Worm (Caenorhabditis elegans) whole organism, mixed stage, embryonic: ENCODE results near the gene F16H6.7.

Experiments
- M03D4.4 ChIP-seq: sonication (generic microtip); optimal IDR thresholded peaks from 2 replicates; lab custom pipeline; 2017; ENCODE audit warnings: mild to moderate bottlenecking, missing genetic modification characterization, missing compliant biosample characterization
- bed-3 ChIP-seq: fragments of 200-800 bp; sonication (Bioruptor generic); optimal IDR thresholded peaks from 3 replicates; lab custom pipeline; 2018; ENCODE audit warnings: mild to moderate bottlenecking, missing genetic modification characterization, moderate library complexity, missing compliant biosample characterization
- ceh-39 ChIP-seq: fragments of 150-350 bp; optimal IDR thresholded peaks from 2 replicates; lab custom pipeline; 2014; ENCODE audit warnings: missing biosample characterization, missing genetic modification characterization
- ceh-43 ChIP-seq: fragments of 200-800 bp; sonication (Bioruptor generic); optimal IDR thresholded peaks from 2 replicates; lab custom pipeline; 2018; ENCODE audit warnings: mild to moderate bottlenecking, missing genetic modification characterization, moderate library complexity, missing compliant biosample characterization
- ceh-83 ChIP-seq: fragments of 200-800 bp; sonication (Bioruptor generic); optimal IDR thresholded peaks from 2 replicates; lab custom pipeline; 2018; ENCODE audit warnings: mild to moderate bottlenecking, missing genetic modification characterization, missing compliant biosample characterization
- cnd-1 ChIP-seq: fragments of 200-800 bp; sonication (Bioruptor generic); optimal IDR thresholded peaks from 2 replicates; lab custom pipeline; 2018; ENCODE audit warnings: mild to moderate bottlenecking, missing genetic modification characterization, missing compliant biosample characterization
- drap-1 ChIP-seq: fragments of 200-800 bp; sonication (Bioruptor generic); optimal IDR thresholded peaks from 3 replicates; lab custom pipeline; 2018; ENCODE audit warnings: mild to moderate bottlenecking, missing genetic modification characterization, missing compliant biosample characterization
- elt-1 ChIP-seq: sonication (generic microtip); optimal IDR thresholded peaks from 2 replicates; lab custom pipeline; 2017; ENCODE audit warnings: missing genetic modification characterization, mild to moderate bottlenecking, missing compliant biosample characterization, antibody characterized with exemption, moderate library complexity, borderline replicate concordance; ENCODE audit not compliant: insufficient read depth
- elt-3 ChIP-seq: fragments of 150-350 bp; optimal IDR thresholded peaks from 2 replicates; lab custom pipeline; 2014; ENCODE audit warnings: missing biosample characterization, missing genetic modification characterization
- flh-1 ChIP-seq: fragments of 200-800 bp; sonication (Bioruptor generic); optimal IDR thresholded peaks from 2 replicates; lab custom pipeline; 2018; ENCODE audit warnings: mild to moderate bottlenecking, missing genetic modification characterization, moderate library complexity, missing compliant biosample characterization
- hlh-1 ChIP-seq: fragments of 150-350 bp; optimal IDR thresholded peaks from 2 replicates; lab custom pipeline; 2014; ENCODE audit warnings: missing biosample characterization, missing genetic modification reagents, missing genetic modification characterization
- lin-13 ChIP-seq: fragments of 150-350 bp; optimal IDR thresholded peaks from 2 replicates; lab custom pipeline; 2014; ENCODE audit warnings: missing biosample characterization, missing genetic modification characterization
- lin-32 ChIP-seq: fragments of 200-800 bp; sonication (Bioruptor generic); optimal IDR thresholded peaks from 2 replicates; lab custom pipeline; 2018; ENCODE audit warnings: mild to moderate bottlenecking, missing genetic modification characterization, missing compliant biosample characterization
- lsy-2 ChIP-seq: fragments of 150-350 bp; optimal IDR thresholded peaks from 2 replicates; lab custom pipeline; 2014; ENCODE audit warnings: missing biosample characterization, missing genetic modification characterization
- mab-5 ChIP-seq: fragments of 150-350 bp; optimal IDR thresholded peaks from 2 replicates; lab custom pipeline; 2014; ENCODE audit warnings: missing biosample characterization, missing genetic modification characterization
- mep-1 ChIP-seq: fragments of 150-350 bp; optimal IDR thresholded peaks from 2 replicates; lab custom pipeline; 2017; ENCODE audit warnings: missing biosample characterization, missing genetic modification reagents, missing genetic modification characterization, inconsistent platforms
- nhr-12 ChIP-seq: fragments of 150-350 bp; optimal IDR thresholded peaks from 2 replicates; lab custom pipeline; 2014; ENCODE audit warnings: missing biosample characterization, missing genetic modification characterization
- nhr-237 ChIP-seq: fragments of 150-350 bp; optimal IDR thresholded peaks from 2 replicates; lab custom pipeline; 2014; ENCODE audit warnings: missing biosample characterization, missing genetic modification characterization
- nhr-28 ChIP-seq: fragments of 150-350 bp; optimal IDR thresholded peaks from 2 replicates; lab custom pipeline; 2014; ENCODE audit warnings: missing biosample characterization, missing genetic modification characterization
- nhr-76 ChIP-seq: sonication (generic microtip); optimal IDR thresholded peaks from 2 replicates; lab custom pipeline; 2017; ENCODE audit warnings: missing biosample characterization, missing genetic modification characterization
- pha-4 ChIP-seq: fragments of 150-350 bp; optimal IDR thresholded peaks from 2 replicates; lab custom pipeline; 2018; ENCODE audit warnings: missing biosample characterization, missing genetic modification reagents, missing genetic modification characterization
- sem-2 ChIP-seq: fragments of 200-800 bp; sonication (Bioruptor generic); optimal IDR thresholded peaks from 2 replicates; lab custom pipeline; 2018; ENCODE audit warnings: mild to moderate bottlenecking, missing genetic modification characterization, missing compliant biosample characterization
- snpc-4 ChIP-seq: fragments of 150-350 bp; optimal IDR thresholded peaks from 2 replicates; lab custom pipeline; 2014; ENCODE audit warnings: missing biosample characterization, missing genetic modification characterization
- sptf-1 ChIP-seq: sonication (generic microtip); optimal IDR thresholded peaks from 2 replicates; lab custom pipeline; 2017; ENCODE audit warnings: mild to moderate bottlenecking, missing genetic modification characterization, moderate library complexity, missing compliant biosample characterization
- tbx-8 ChIP-seq: fragments of 200-800 bp; sonication (Bioruptor generic); optimal IDR thresholded peaks from 2 replicates; lab custom pipeline; 2018; ENCODE audit warnings: mild to moderate bottlenecking, missing genetic modification characterization, moderate library complexity, missing compliant biosample characterization
- unc-120 ChIP-seq: sonication (generic microtip); optimal IDR thresholded peaks from 2 replicates; lab custom pipeline; 2017; ENCODE audit warnings: missing genetic modification characterization, missing compliant biosample characterization; ENCODE audit not compliant: poor library complexity, severe bottlenecking
- unc-39 ChIP-seq: fragments of 150-350 bp; optimal IDR thresholded peaks from 2 replicates; lab custom pipeline; 2014; ENCODE audit warnings: missing biosample characterization, missing genetic modification characterization
- unc-62 ChIP-seq: fragments of 150-350 bp; optimal IDR thresholded peaks from 2 replicates; lab custom pipeline; 2014; ENCODE audit warnings: missing biosample characterization, missing genetic modification reagents, missing genetic modification characterization
- zip-8 ChIP-seq: fragments of 150-350 bp; optimal IDR thresholded peaks from 2 replicates; lab custom pipeline; 2014; ENCODE audit warnings: missing biosample characterization, missing genetic modification characterization
- ztf-11 ChIP-seq: fragments of 150-350 bp; optimal IDR thresholded peaks from 2 replicates; lab custom pipeline; 2014; ENCODE audit warnings: missing biosample characterization, missing genetic modification characterization

Gene F16H6.7

ce11 chrV:18171568-18171967, 37.4 kb downstream of the F16H6.7 start, which contains the start of gene C14A6.8:
C14A6.8 (minus strand) TSS chrV:18171668.
- no peak for TF ChIP-seq unc-39 (tag; lab: Kevin White, UChicago)
- TF ChIP-seq hlh-1 (tag; lab: Kevin White, UChicago) = no peak
- TF ChIP-seq M03D4.4 (tag; lab: Kevin White, UChicago) = no peak
- TF ChIP-seq lsy-2 (tag; lab: Kevin White, UChicago) = no peak
- TF ChIP-seq nhr-28 (tag; lab: Kevin White, UChicago) = no peak
- TF ChIP-seq sem-2 (GFP tag; lab: Kevin White, UChicago) = no peak
- TF ChIP-seq lin-13 (tag; lab: Kevin White, UChicago) = no peak
- TF ChIP-seq ceh-83 (GFP tag; lab: Kevin White, UChicago) = no peak
- no peak for TF ChIP-seq mep-1 (tag; lab: Kevin White, UChicago)
- no peak for TF ChIP-seq elt-3 (tag; lab: Kevin White, UChicago)

DNA sequence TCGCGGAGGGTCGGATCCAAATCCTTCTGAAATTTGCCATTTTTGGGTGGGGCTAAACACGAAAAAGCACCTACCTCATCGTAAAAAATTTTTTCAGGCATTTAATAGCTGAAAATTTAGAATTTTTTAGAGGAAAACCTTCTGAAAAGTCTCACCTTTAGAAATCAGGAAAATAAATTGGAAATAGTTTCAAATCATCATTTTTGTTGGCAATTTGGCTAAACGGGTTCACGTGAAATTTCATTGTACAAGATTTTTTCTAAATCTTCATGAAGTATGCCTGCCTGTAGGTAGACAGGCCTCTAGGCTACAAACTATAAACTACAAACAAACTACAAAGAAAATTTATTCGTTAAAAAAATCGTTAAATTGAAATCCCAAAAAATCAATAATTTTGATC, 40.7 kb downstream of the F16H6.7 start, which contains the start of gene C14A6.7:
TSS of gene C14A6.7 (minus strand) at position 101 of the 400 bp plus-strand sequence.
- TF ChIP-seq flh-1 (GFP tag; lab: Kevin White, UChicago) (no peak), lin-32 (no peak), nhr-28 (tag; lab: Kevin White, UChicago) (no peak), tbx-8 (GFP tag; lab: Kevin White, UChicago) (no peak), unc-62 (no peak), pha-4 (tag; lab: Kevin White, UChicago) (no peak), mep-1 (tag; lab: Kevin White, UChicago) (no peak), mab-5 (tag; lab: Kevin White, UChicago) (no peak), drap-1 (no peak), nhr-237 (tag; lab: Kevin White, UChicago) (no peak), unc-120 (tag; lab: Kevin White, UChicago) (no peak), sptf-1 (tag; lab: Kevin White, UChicago) (no peak), elt-1 (tag; lab: Kevin White, UChicago) (no peak), unc-39 (tag; lab: Kevin White, UChicago) (no peak), zip-8 (no peak), ztf-11 (tag; lab: Kevin White, UChicago) (no peak), ceh-83 (GFP tag; lab: Kevin White, UChicago) (no peak)
- TF ChIP-seq, all 35 proteins: peak for 0

- TF ChIP-seq tbx-8 (GFP tag; lab: Kevin White, UChicago) (no peak), ztf-11 (tag; lab: Kevin White, UChicago) (no peak), nhr-76 (tag; lab: Kevin White, UChicago) (no peak), sptf-1 (tag; lab: Kevin White, UChicago) (no peak), elt-1 (tag; lab: Kevin White, UChicago) (no peak), nhr-12 (tag; lab: Kevin White, UChicago) (no peak), M03D4.4 (tag; lab: Kevin White, UChicago) (no peak), snpc-4 (tag; lab: Kevin White, UChicago) (no peak), lin-13 (tag; lab: Kevin White, UChicago) (no peak), lsy-2 (tag; lab: Kevin White, UChicago) (no peak), unc-62 (no peak), sem-2 (GFP tag; lab: Kevin White, UChicago) (no peak), drap-1 (no peak), lin-32 (no peak), hlh-1 (tag; lab: Kevin White, UChicago) (no peak), flh-1 (GFP tag; lab: Kevin White, UChicago) (no peak), unc-120 (tag; lab: Kevin White, UChicago) (no peak), bed-3 (GFP tag; lab: Kevin White, UChicago) (no peak)
Observed at ce11 chrV:18167161-18167560, 41.8 kb downstream of the F16H6.7 start, which contains the start of gene C14A6.6. C14A6.6 (minus strand) TSS chrV:18167261.

DNA sequence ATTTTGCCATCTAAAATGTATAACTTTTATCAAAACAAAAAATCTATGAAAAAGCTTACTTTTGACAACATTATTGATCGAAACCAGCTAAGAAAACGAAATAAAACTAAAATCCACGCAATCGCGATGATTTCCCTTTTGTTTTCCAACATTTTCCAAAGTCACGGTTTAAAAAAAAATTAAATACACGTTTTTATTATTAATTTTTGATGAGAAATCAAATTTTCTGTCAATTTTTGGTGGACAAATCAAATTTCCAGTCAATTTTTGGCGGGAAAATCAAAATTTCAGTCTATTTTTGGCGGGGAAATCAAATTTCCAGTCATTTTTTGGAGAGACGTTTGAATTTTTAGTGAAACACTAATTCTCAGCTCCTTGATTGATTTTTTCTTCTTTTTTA, 44.2 kb downstream of the F16H6.7 start, which contains the start of gene C14A6.5:
TSS of gene C14A6.5 (minus strand) at position 101 of the 400 bp plus-strand sequence.
- TF ChIP-seq nhr-76 (tag; lab: Kevin White, UChicago) = no peak
- TF ChIP-seq drap-1 = no peak
- no peak for TF ChIP-seq sptf-1 (tag; lab: Kevin White, UChicago)
- TF ChIP-seq flh-1 (GFP tag; lab: Kevin White, UChicago) = no peak
- TF ChIP-seq pha-4 (tag; lab: Kevin White, UChicago) = no peak
- no peak for TF ChIP-seq ceh-39 (tag; lab: Kevin White, UChicago)
- no peak for TF ChIP-seq lsy-2 (tag; lab: Kevin White, UChicago)
- no peak for TF ChIP-seq nhr-237 (tag; lab: Kevin White, UChicago)
- TF ChIP-seq nhr-28 (tag; lab: Kevin White, UChicago) = no peak
- no peak for TF ChIP-seq bed-3 (GFP tag; lab: Kevin White, UChicago)
- no peak for TF ChIP-seq ceh-43
- TF ChIP-seq elt-1 (tag; lab: Kevin White, UChicago) = no peak
- TF ChIP-seq cnd-1 (tag; lab: Kevin White, UChicago) = no peak
- TF ChIP-seq M03D4.4 (tag; lab: Kevin White, UChicago) = no peak
- TF ChIP-seq lin-32 = no peak
- TF ChIP-seq sem-2 (GFP tag; lab: Kevin White, UChicago) = no peak
- TF ChIP-seq hlh-1 (tag; lab: Kevin White, UChicago) = no peak
- no peak for TF ChIP-seq elt-3 (tag; lab: Kevin White, UChicago)
- no peak for TF ChIP-seq ceh-83 (GFP tag; lab: Kevin White, UChicago)
